Worm (Caenorhabditis elegans) whole organism, L1 larva: ENCODE data around the gene swan-2.

ENCODE experiments used
- C34B4.2 ChIP-seq: sonication (generic microtip); optimal IDR thresholded peaks from 2 replicates; lab custom pipeline; 2017; ENCODE audit warnings: mild to moderate bottlenecking, missing genetic modification characterization, missing compliant biosample characterization
- F16B12.6 ChIP-seq: fragments of 150-350 bp; optimal IDR thresholded peaks from 2 replicates; lab custom pipeline; 2014; ENCODE audit warnings: missing biosample characterization, missing genetic modification characterization
- aha-1 ChIP-seq: fragments of 150-350 bp; optimal IDR thresholded peaks from 2 replicates; lab custom pipeline; 2014; ENCODE audit warnings: missing biosample characterization, missing genetic modification characterization
- aly-2 ChIP-seq: fragments of 150-350 bp; optimal IDR thresholded peaks from 2 replicates; lab custom pipeline; 2014; ENCODE audit warnings: missing biosample characterization, missing genetic modification characterization
- ceh-82 ChIP-seq, 3 experiments: fragments of 150-350 bp in 1 of 3; sonication (generic microtip) in 2 of 3; optimal IDR thresholded peaks; 2 replicates each; lab custom pipeline; 2014 to 2017; ENCODE audit warnings: missing biosample characterization in 3 of 3, missing genetic modification characterization in 3 of 3
- ceh-88 ChIP-seq: fragments of 200-800 bp; sonication (Bioruptor generic); IDR thresholded peaks from 2 replicates; pipeline ENCODE4 v1.3.6; 2022; ENCODE audit warnings: missing genetic modification characterization, missing compliant biosample characterization
- ces-1 ChIP-seq: fragments of 150-350 bp; optimal IDR thresholded peaks from 2 replicates; lab custom pipeline; 2014; ENCODE audit warnings: missing biosample characterization, missing genetic modification reagents, missing genetic modification characterization
- dpl-1 ChIP-seq, 3 experiments: fragments of 150-350 bp in 2 of 3; sonication (generic microtip) in 1 of 3; optimal IDR thresholded peaks; 2 replicates each; lab custom pipeline; 2014 to 2017; ENCODE audit warnings: missing biosample characterization in 3 of 3, missing genetic modification characterization in 3 of 3, missing genetic modification reagents in 3 of 3
- efl-1 ChIP-seq, 4 experiments: fragments of 150-350 bp; optimal IDR thresholded peaks in 3 of 4; peaks in 1 of 4; 1 replicate in 1 of 4; 2 replicates in 3 of 4; lab custom pipeline; 2014; ENCODE audit warnings: missing biosample characterization in 2 of 4, missing genetic modification characterization in 2 of 4, missing genetic modification reagents in 2 of 4
- egl-13 ChIP-seq: sonication (generic microtip); optimal IDR thresholded peaks from 2 replicates; lab custom pipeline; 2016; ENCODE audit warnings: missing genotype, missing genetic modification reagents, missing genetic modification characterization, missing compliant biosample characterization
- elt-2 ChIP-seq: sonication (generic microtip); optimal IDR thresholded peaks from 2 replicates; lab custom pipeline; 2016; ENCODE audit warnings: missing genetic modification characterization, mild to moderate bottlenecking, inconsistent platforms, missing compliant biosample characterization, missing genetic modification reagents
- elt-3 ChIP-seq, 6 experiments: fragments of 150-350 bp in 1 of 6; sonication (generic microtip); optimal IDR thresholded peaks; 2 replicates each; lab custom pipeline; 2017 to 2018; ENCODE audit warnings: missing biosample characterization in 6 of 6, missing genetic modification characterization in 6 of 6, inconsistent platforms in 1 of 6
- ets-5 ChIP-seq: fragments of 200-800 bp; sonication (Bioruptor generic); IDR thresholded peaks from 2 replicates; pipeline ENCODE4 v1.3.6; 2022; ENCODE audit warnings: missing genetic modification characterization, missing compliant biosample characterization
- fkh-4 ChIP-seq: sonication (generic microtip); optimal IDR thresholded peaks from 2 replicates; lab custom pipeline; 2016; ENCODE audit warnings: missing compliant biosample characterization, missing genetic modification characterization, borderline replicate concordance
- fkh-8 ChIP-seq: sonication (generic microtip); optimal IDR thresholded peaks from 2 replicates; lab custom pipeline; 2016; ENCODE audit warnings: mild to moderate bottlenecking, missing genetic modification characterization, missing compliant biosample characterization
- fos-1 ChIP-seq: fragments of 150-350 bp; optimal IDR thresholded peaks from 2 replicates; lab custom pipeline; 2014; ENCODE audit warnings: missing biosample characterization, missing genetic modification characterization
- hlh-17 ChIP-seq: fragments of 200-800 bp; sonication (Bioruptor generic); optimal IDR thresholded peaks from 2 replicates; lab custom pipeline; 2018; ENCODE audit warnings: missing genetic modification characterization, mild to moderate bottlenecking, missing compliant biosample characterization, moderate library complexity, borderline replicate concordance
- hpl-2 ChIP-seq: fragments of 150-350 bp; optimal IDR thresholded peaks from 2 replicates; lab custom pipeline; 2014; ENCODE audit warnings: missing biosample characterization, missing genetic modification reagents, missing genetic modification characterization
- irx-1 ChIP-seq: sonication (generic microtip); optimal IDR thresholded peaks from 2 replicates; lab custom pipeline; 2016; ENCODE audit warnings: missing genetic modification characterization, missing compliant biosample characterization
- isw-1 ChIP-seq: fragments of 200-800 bp; sonication (Bioruptor generic); IDR thresholded peaks from 2 replicates; pipeline ENCODE4 v1.3.6; 2022; ENCODE audit warnings: missing genetic modification characterization, missing compliant biosample characterization
- jun-1 ChIP-seq: fragments of 150-350 bp; optimal IDR thresholded peaks from 2 replicates; lab custom pipeline; 2014; ENCODE audit warnings: missing biosample characterization, missing genetic modification reagents, missing genetic modification characterization
- lin-13 ChIP-seq: fragments of 150-350 bp; optimal IDR thresholded peaks from 2 replicates; lab custom pipeline; 2014; ENCODE audit warnings: missing biosample characterization, missing genetic modification reagents, missing genetic modification characterization
- lsy-2 ChIP-seq, 2 experiments: fragments of 150-350 bp; optimal IDR thresholded peaks; 2 replicates each; lab custom pipeline; 2014; ENCODE audit warnings: missing biosample characterization in 2 of 2, missing genetic modification characterization in 2 of 2
- mef-2 ChIP-seq: fragments of 150-350 bp; optimal IDR thresholded peaks from 2 replicates; lab custom pipeline; 2014; ENCODE audit warnings: missing biosample characterization, missing genetic modification characterization
- nhr-19 ChIP-seq: fragments of 200-800 bp; sonication (Bioruptor generic); conservative IDR thresholded peaks from 2 replicates; pipeline ENCODE4 v1.3.6; 2022; ENCODE audit warnings: missing genetic modification characterization, missing compliant biosample characterization
- nhr-71 ChIP-seq: sonication (generic microtip); optimal IDR thresholded peaks from 2 replicates; lab custom pipeline; 2016; ENCODE audit warnings: mild to moderate bottlenecking, missing genetic modification characterization, moderate library complexity, missing compliant biosample characterization
- nhr-77 ChIP-seq: fragments of 150-350 bp; optimal IDR thresholded peaks from 2 replicates; lab custom pipeline; 2014; ENCODE audit warnings: missing biosample characterization, missing genetic modification characterization
- nhr-84 ChIP-seq: sonication (generic microtip); optimal IDR thresholded peaks from 2 replicates; lab custom pipeline; 2017; ENCODE audit warnings: missing biosample characterization, missing genetic modification characterization
- nhr-85 ChIP-seq: sonication (generic microtip); peaks from one replicate; lab custom pipeline; 2016; ENCODE audit warnings: missing genetic modification characterization, inconsistent platforms, missing compliant biosample characterization
- pax-3 ChIP-seq: fragments of 200-800 bp; sonication (Bioruptor generic); optimal IDR thresholded peaks from 2 replicates; lab custom pipeline; 2018; ENCODE audit warnings: mild to moderate bottlenecking, missing genetic modification characterization, moderate library complexity, missing compliant biosample characterization
- skn-1 ChIP-seq: fragments of 150-350 bp; optimal IDR thresholded peaks from 2 replicates; lab custom pipeline; 2014; ENCODE audit warnings: missing biosample characterization, missing genetic modification characterization
- snpc-4 ChIP-seq: fragments of 150-350 bp; optimal IDR thresholded peaks from 2 replicates; lab custom pipeline; 2014; ENCODE audit warnings: missing biosample characterization, missing genetic modification characterization
- sptf-1 ChIP-seq: fragments of 150-350 bp; optimal IDR thresholded peaks from 2 replicates; lab custom pipeline; 2014; ENCODE audit warnings: missing biosample characterization, missing genetic modification characterization
- swsn-7 ChIP-seq: sonication (generic microtip); optimal IDR thresholded peaks from 2 replicates; lab custom pipeline; 2016; ENCODE audit warnings: missing genetic modification characterization, missing compliant biosample characterization
- tbx-2 ChIP-seq: sonication (generic microtip); optimal IDR thresholded peaks from 2 replicates; lab custom pipeline; 2016; ENCODE audit warnings: missing genetic modification characterization, missing compliant biosample characterization
- tlp-1 ChIP-seq: fragments of 150-350 bp; optimal IDR thresholded peaks from 2 replicates; lab custom pipeline; 2014; ENCODE audit warnings: missing biosample characterization, missing genetic modification characterization
- unc-30 ChIP-seq: sonication (generic microtip); optimal IDR thresholded peaks from 2 replicates; lab custom pipeline; 2017; ENCODE audit warnings: missing biosample characterization, missing genetic modification characterization
- unc-86 ChIP-seq: sonication (generic microtip); optimal IDR thresholded peaks from 2 replicates; lab custom pipeline; 2016; ENCODE audit warnings: missing genetic modification characterization, missing compliant biosample characterization
- unc-98 ChIP-seq: fragments of 200-800 bp; sonication (Bioruptor generic); IDR thresholded peaks from 2 replicates; pipeline ENCODE4 v1.3.6; 2022; ENCODE audit warnings: missing genetic modification characterization, missing compliant biosample characterization
- vab-15 ChIP-seq: sonication (generic microtip); optimal IDR thresholded peaks from 2 replicates; lab custom pipeline; 2017; ENCODE audit warnings: missing genotype, mild to moderate bottlenecking, missing genetic modification characterization, missing compliant biosample characterization
- zip-4 ChIP-seq: fragments of 200-800 bp; sonication (Bioruptor generic); optimal IDR thresholded peaks from 2 replicates; lab custom pipeline; 2018; ENCODE audit warnings: mild to moderate bottlenecking, missing genetic modification characterization, moderate library complexity, missing compliant biosample characterization
- ztf-4 ChIP-seq: fragments of 150-350 bp; optimal IDR thresholded peaks from 2 replicates; lab custom pipeline; 2014; ENCODE audit warnings: missing biosample characterization, missing genetic modification characterization

swan-2 gene

DNA sequence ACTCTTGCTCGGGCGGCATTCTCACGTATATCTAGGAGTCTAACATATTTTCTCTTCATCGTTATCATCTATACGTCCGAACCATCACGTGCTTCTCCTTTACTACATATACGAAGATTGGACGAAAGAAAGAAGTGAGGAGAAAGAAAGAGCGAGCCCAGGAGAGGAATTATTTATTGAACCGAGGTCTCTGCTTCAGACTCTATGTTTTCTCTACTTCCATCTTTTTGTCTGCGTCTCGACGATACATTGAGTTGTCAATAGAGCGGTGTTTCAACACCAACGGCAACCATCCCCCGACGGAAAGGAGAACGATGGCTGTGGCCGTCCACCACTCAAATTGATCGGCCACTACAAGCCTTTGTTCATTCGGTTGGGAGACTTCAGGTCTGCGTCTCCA lies 14.7 kb downstream of the swan-2 start (continued):
- TF ChIP-seq ces-1 (GFP tag; lab: Kevin White, UChicago) (no peak), swsn-7 (tag; lab: Kevin White, UChicago) (peak; percentile 81), vab-15 (no peak), C34B4.2 (tag; lab: Kevin White, UChicago) (no peak), isw-1 (GFP tag; lab: Robert Waterston, UW) (peak; percentile 70), irx-1 (tag; lab: Kevin White, UChicago) (no peak), sptf-1 (tag; lab: Kevin White, UChicago) (no peak), fkh-4 (tag; lab: Kevin White, UChicago) (no peak), ets-5 (no peak), efl-1 (optimal IDR thresholded peaks at IDR 0.05; lab: Kevin White, UChicago) (peak; percentile 76 to 84), efl-1 (GFP tag; optimal IDR thresholded peaks at IDR 0.05 in 1 of 2; lab: Kevin White, UChicago) (peak; percentile 61 to 95), ztf-4 (tag; lab: Kevin White, UChicago) (peak; percentile 76), fkh-8 (peak; percentile 85), jun-1 (tag; lab: Kevin White, UChicago) (peak; percentile 65), ceh-88 (GFP tag; lab: Robert Waterston, UW) (peak; percentile 66), elt-3 (tag; optimal IDR thresholded peaks at IDR 0.05; lab: Kevin White, UChicago) (peak in 2 of 6 experiments; percentile 53 to 54), lin-13 (peak; percentile 74), tbx-2 (tag; lab: Kevin White, UChicago) (peak; percentile 87), aha-1 (tag; lab: Kevin White, UChicago) (no peak), egl-13 (tag; lab: Kevin White, UChicago) (peak; percentile 77), F16B12.6 (tag; lab: Kevin White, UChicago) (peak; percentile 19), ceh-82 (tag; optimal IDR thresholded peaks at IDR 0.05; lab: Kevin White, UChicago) (peak; percentile 57 to 92 (median 83)), skn-1 (peak; percentile 63), hpl-2 (peak; percentile 28), nhr-85 (tag; lab: Kevin White, UChicago) (peak; percentile 75), elt-2 (tag; lab: Kevin White, UChicago) (peak; percentile 75), nhr-77 (tag; lab: Kevin White, UChicago) (peak; percentile 87), tlp-1 (tag; lab: Kevin White, UChicago) (no peak), nhr-19 (GFP tag; lab: Robert Waterston, UW) (peak; percentile 84), nhr-84 (tag; lab: Kevin White, UChicago) (no peak), pax-3 (tag; lab: Kevin White, UChicago) (peak; percentile 87), unc-30 (no peak), snpc-4 (peak; percentile 39), lsy-2 (tag; optimal IDR thresholded peaks at IDR 0.05; lab: Kevin White, UChicago) (peak; percentile 77 to 94), dpl-1 (GFP tag; optimal IDR thresholded peaks at IDR 0.05; lab: Kevin White, UChicago) (peak; percentile 30 to 76 (median 65)), mef-2 (tag; lab: Kevin White, UChicago) (peak; percentile 66), fos-1 (tag; lab: Kevin White, UChicago) (peak; percentile 76), hlh-17 (GFP tag; lab: Kevin White, UChicago) (no peak), aly-2 (peak; percentile 34), unc-86 (tag; lab: Kevin White, UChicago) (peak; percentile 83), nhr-71 (tag; lab: Kevin White, UChicago) (peak; percentile 95), unc-98 (GFP tag; lab: Robert Waterston, UW) (no peak), zip-4 (GFP tag; lab: Kevin White, UChicago) (peak; percentile 16)
